Worm (Caenorhabditis elegans) whole organism, L2 larva: ENCODE results near the gene F10E9.4.

ENCODE experiments used
- C34F6.9 ChIP-seq: fragments of 150-350 bp; optimal IDR thresholded peaks from 2 replicates; lab custom pipeline; 2014; ENCODE audit warnings: missing biosample characterization, missing genetic modification characterization
- F13H6.1 ChIP-seq: sonication (generic microtip); optimal IDR thresholded peaks from 2 replicates; lab custom pipeline; 2016; ENCODE audit warnings: missing genetic modification characterization, missing compliant biosample characterization
- Y55F3AM.14 ChIP-seq: fragments of 200-800 bp; sonication (Bioruptor generic); optimal IDR thresholded peaks from 2 replicates; lab custom pipeline; 2018; ENCODE audit warnings: mild to moderate bottlenecking, missing genetic modification characterization, missing compliant biosample characterization
- ZK546.5 ChIP-seq: sonication (generic microtip); optimal IDR thresholded peaks from 2 replicates; lab custom pipeline; 2017; ENCODE audit warnings: missing biosample characterization, missing genetic modification characterization
- aly-2 ChIP-seq: fragments of 150-350 bp; optimal IDR thresholded peaks from 2 replicates; lab custom pipeline; 2014; ENCODE audit warnings: missing biosample characterization, missing genetic modification characterization
- ama-1 ChIP-seq: fragments of 150-350 bp; optimal IDR thresholded peaks from 2 replicates; lab custom pipeline; 2018; ENCODE audit warnings: inconsistent platforms
- blmp-1 ChIP-seq: sonication (generic microtip); optimal IDR thresholded peaks from 2 replicates; lab custom pipeline; 2017; ENCODE audit warnings: missing genetic modification characterization, mild to moderate bottlenecking, missing compliant biosample characterization, antibody characterized with exemption, moderate library complexity; ENCODE audit not compliant: insufficient read depth
- ceh-16 ChIP-seq: fragments of 150-350 bp; optimal IDR thresholded peaks from 2 replicates; lab custom pipeline; 2014; ENCODE audit warnings: missing biosample characterization, missing genetic modification characterization
- crh-2 ChIP-seq: sonication (generic microtip); optimal IDR thresholded peaks from 2 replicates; lab custom pipeline; 2017; ENCODE audit warnings: missing biosample characterization, missing genetic modification characterization
- elt-3 ChIP-seq: sonication (generic microtip); optimal IDR thresholded peaks from 2 replicates; lab custom pipeline; 2017; ENCODE audit warnings: missing biosample characterization, missing genetic modification characterization
- fos-1 ChIP-seq: fragments of 150-350 bp; optimal IDR thresholded peaks from 2 replicates; lab custom pipeline; 2014; ENCODE audit warnings: missing biosample characterization, missing genetic modification characterization
- lin-11 ChIP-seq: fragments of 150-350 bp; sonication (generic microtip); optimal IDR thresholded peaks from 2 replicates; lab custom pipeline; 2014; ENCODE audit warnings: missing biosample characterization, missing genetic modification characterization, inconsistent platforms, mixed read lengths
- lin-13 ChIP-seq: fragments of 150-350 bp; optimal IDR thresholded peaks from 2 replicates; lab custom pipeline; 2014; ENCODE audit warnings: missing biosample characterization, missing genetic modification reagents, missing genetic modification characterization
- lsy-2 ChIP-seq, 2 experiments: fragments of 150-350 bp in 1 of 2; sonication (generic microtip) in 1 of 2; optimal IDR thresholded peaks; 2 replicates each; lab custom pipeline; 2014 to 2017; ENCODE audit warnings: missing biosample characterization in 2 of 2, missing genetic modification characterization in 2 of 2
- mab-5 ChIP-seq: fragments of 150-350 bp; optimal IDR thresholded peaks from 2 replicates; lab custom pipeline; 2014; ENCODE audit warnings: missing biosample characterization, missing genetic modification characterization
- mdl-1 ChIP-seq, 2 experiments: fragments of 150-350 bp in 1 of 2; sonication (generic microtip) in 1 of 2; optimal IDR thresholded peaks; 2 replicates each; lab custom pipeline; 2017; ENCODE audit warnings: missing biosample characterization in 2 of 2, missing genetic modification characterization in 2 of 2
- nhr-11 ChIP-seq: fragments of 150-350 bp; optimal IDR thresholded peaks from 2 replicates; lab custom pipeline; 2014; ENCODE audit warnings: missing biosample characterization, missing genetic modification characterization
- nhr-12 ChIP-seq: fragments of 150-350 bp; optimal IDR thresholded peaks from 2 replicates; lab custom pipeline; 2014; ENCODE audit warnings: missing biosample characterization, missing genetic modification characterization
- nhr-129 ChIP-seq: fragments of 150-350 bp; optimal IDR thresholded peaks from 2 replicates; lab custom pipeline; 2014; ENCODE audit warnings: missing biosample characterization, missing genetic modification characterization
- nhr-21 ChIP-seq: fragments of 150-350 bp; optimal IDR thresholded peaks from 2 replicates; lab custom pipeline; 2014; ENCODE audit warnings: missing biosample characterization, missing genetic modification characterization
- nhr-237 ChIP-seq: fragments of 150-350 bp; optimal IDR thresholded peaks from 2 replicates; lab custom pipeline; 2014; ENCODE audit warnings: missing biosample characterization, missing genetic modification characterization
- nhr-25 ChIP-seq: fragments of 150-350 bp; sonication (generic microtip); optimal IDR thresholded peaks from 3 replicates; lab custom pipeline; 2014; ENCODE audit warnings: missing biosample characterization, missing genetic modification characterization
- sem-4 ChIP-seq: fragments of 150-350 bp; optimal IDR thresholded peaks from 2 replicates; lab custom pipeline; 2014; ENCODE audit warnings: missing biosample characterization, missing genetic modification reagents, missing genetic modification characterization
- sma-3 ChIP-seq: sonication (generic microtip); optimal IDR thresholded peaks from 2 replicates; lab custom pipeline; 2016; ENCODE audit warnings: missing genetic modification reagents, missing genetic modification characterization, missing compliant biosample characterization
- sma-9 ChIP-seq, 2 experiments: fragments of 150-350 bp in 1 of 2; sonication (generic microtip) in 1 of 2; optimal IDR thresholded peaks; 2 replicates each; lab custom pipeline; 2014 to 2016; ENCODE audit warnings: missing genetic modification characterization in 2 of 2, mild to moderate bottlenecking in 1 of 2, missing biosample characterization in 1 of 2, missing compliant biosample characterization in 1 of 2, missing genetic modification reagents in 1 of 2, moderate library complexity in 1 of 2
- snpc-4 ChIP-seq: fragments of 150-350 bp; optimal IDR thresholded peaks from 2 replicates; lab custom pipeline; 2014; ENCODE audit warnings: missing biosample characterization, missing genetic modification characterization
- unc-55 ChIP-seq: fragments of 150-350 bp; sonication (generic microtip); optimal IDR thresholded peaks from 3 replicates; lab custom pipeline; 2014; ENCODE audit warnings: missing biosample characterization, missing genetic modification reagents, missing genetic modification characterization
- unc-62 ChIP-seq: fragments of 150-350 bp; optimal IDR thresholded peaks from 2 replicates; lab custom pipeline; 2014; ENCODE audit warnings: missing biosample characterization, missing genetic modification reagents, missing genetic modification characterization
- zag-1 ChIP-seq: fragments of 150-350 bp; optimal IDR thresholded peaks from 2 replicates; lab custom pipeline; 2014; ENCODE audit warnings: missing biosample characterization, missing genetic modification characterization
- ztf-4 ChIP-seq: fragments of 150-350 bp; optimal IDR thresholded peaks from 2 replicates; lab custom pipeline; 2014; ENCODE audit warnings: missing biosample characterization, missing genetic modification characterization

F10E9.4 gene

DNA sequence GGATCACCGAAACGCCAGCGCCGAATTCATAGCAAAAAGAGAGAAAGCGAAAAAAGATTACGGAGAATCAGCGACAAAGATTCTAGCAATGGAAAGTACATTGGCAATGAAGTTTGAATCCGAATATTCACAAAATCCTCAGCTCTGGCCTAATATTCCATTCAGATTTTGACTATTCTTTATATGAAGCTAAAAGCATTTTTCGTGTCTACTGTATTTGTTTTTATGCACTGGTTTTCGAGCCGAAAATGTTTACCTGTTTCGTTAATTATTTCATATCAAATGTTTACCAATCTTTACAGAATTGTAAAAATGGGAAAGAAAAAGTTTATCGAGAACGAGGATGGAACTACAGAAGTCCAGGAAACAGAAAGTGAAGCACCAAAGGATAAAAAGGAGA, at the start of gene F10E9.4:
Gene F10E9.4, plus strand, starts transcription at position 301 of the 400 bp plus-strand sequence.
- TF ChIP-seq ceh-16 (tag; lab: Kevin White, UChicago) (no peak), ztf-4 (tag; lab: Kevin White, UChicago) (no peak), aly-2 (tag; lab: Kevin White, UChicago) (no peak), nhr-11 (tag; lab: Kevin White, UChicago) (no peak), lin-11 (tag; lab: Kevin White, UChicago) (no peak), nhr-25 (tag; lab: Kevin White, UChicago) (no peak), nhr-12 (no peak), mdl-1 (tag; optimal IDR thresholded peaks at IDR 0.05; lab: Kevin White, UChicago) (no peak), sma-9 (GFP tag; optimal IDR thresholded peaks at IDR 0.05; lab: Kevin White, UChicago) (no peak), sma-9 (tag; optimal IDR thresholded peaks at IDR 0.05; lab: Kevin White, UChicago) (no peak), sem-4 (no peak), F13H6.1 (tag; lab: Kevin White, UChicago) (no peak), elt-3 (tag; lab: Kevin White, UChicago) (no peak)

DNA sequence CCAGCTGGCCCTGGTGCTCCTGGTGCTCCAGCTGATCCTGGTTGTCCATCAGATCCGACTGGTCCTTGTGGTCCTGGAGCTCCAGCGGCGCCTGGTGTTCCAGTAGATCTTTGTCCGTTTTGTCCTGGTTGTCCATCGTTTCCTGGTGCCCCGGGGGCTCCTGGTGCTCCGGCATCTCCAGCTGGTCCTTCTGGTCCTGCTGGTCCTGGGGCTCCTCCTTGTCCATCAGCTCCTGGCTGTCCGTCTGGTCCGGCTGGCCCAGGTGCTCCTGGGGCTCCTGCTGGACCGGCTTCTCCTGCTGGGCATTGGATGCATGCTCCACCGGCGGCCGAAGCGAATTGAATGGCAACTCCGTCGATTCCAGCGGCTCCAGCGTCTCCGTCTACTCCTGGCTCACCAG, 45.7 kb upstream of the F10E9.4 start:
- no peak for TF ChIP-seq nhr-129 (tag; lab: Kevin White, UChicago)
- TF ChIP-seq lin-13 (GFP tag; lab: Kevin White, UChicago), result no peak
- TF ChIP-seq sem-4, result no peak
- no peak for TF ChIP-seq unc-62 (GFP tag; lab: Kevin White, UChicago)
- no peak for TF ChIP-seq nhr-21 (tag; lab: Kevin White, UChicago)
- no peak for TF ChIP-seq F13H6.1 (tag; lab: Kevin White, UChicago)
- no peak for TF ChIP-seq snpc-4
- no peak for TF ChIP-seq ceh-16 (tag; lab: Kevin White, UChicago)

DNA sequence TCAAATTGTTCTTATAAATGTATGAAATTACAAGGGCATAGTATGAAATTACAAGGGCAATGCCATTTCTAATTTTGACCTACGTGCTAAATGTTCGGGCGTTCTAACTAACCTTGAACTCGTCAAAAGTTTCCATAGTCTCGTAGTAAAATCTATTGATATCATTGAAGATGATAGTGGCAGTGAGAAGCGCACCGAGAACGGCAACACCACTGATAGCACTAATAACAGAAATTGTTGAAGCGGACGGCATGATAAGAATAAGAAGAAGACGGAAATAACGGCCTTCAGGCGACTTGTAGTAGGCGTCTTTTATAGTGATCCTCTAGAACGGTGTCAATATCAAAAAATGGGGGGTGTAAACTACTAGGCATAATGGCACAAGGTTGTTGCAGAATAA, 45.0 kb upstream of the F10E9.4 start, which contains the start of gene col-91:
Gene col-91, minus strand, starts transcription at position 288 of the 400 bp plus-strand sequence.
- peak; percentile 1 for TF ChIP-seq nhr-21 (tag; lab: Kevin White, UChicago)
- peak; percentile 16 for TF ChIP-seq nhr-25 (tag; lab: Kevin White, UChicago)
- TF ChIP-seq fos-1 (tag; lab: Kevin White, UChicago), result no peak
- no peak for TF ChIP-seq Y55F3AM.14 (GFP tag; lab: Kevin White, UChicago)
- TF ChIP-seq nhr-237, result no peak

ce11 chrIII:8265753-8266152, 42.6 kb upstream of the F10E9.4 start, which contains the start of gene mrps-9:
Gene mrps-9 (plus strand): TSS chrIII:8266062.
- TF ChIP-seq unc-55 (GFP tag; lab: Kevin White, UChicago), result peak; percentile 53
- no peak for TF ChIP-seq lin-11 (tag; lab: Kevin White, UChicago)
- no peak for TF ChIP-seq snpc-4
- TF ChIP-seq ZK546.5 (tag; lab: Kevin White, UChicago), result no peak
- TF ChIP-seq sma-3 (GFP tag; lab: Kevin White, UChicago), result no peak
- TF ChIP-seq sma-9 (GFP tag; optimal IDR thresholded peaks at IDR 0.05; lab: Kevin White, UChicago), result no peak
- TF ChIP-seq sma-9 (tag; optimal IDR thresholded peaks at IDR 0.05; lab: Kevin White, UChicago), result no peak
- peak; percentile 8 for TF ChIP-seq crh-2 (tag; lab: Kevin White, UChicago)
- no peak for TF ChIP-seq lin-13 (GFP tag; lab: Kevin White, UChicago)
- no peak for TF ChIP-seq mab-5
- no peak for TF ChIP-seq ama-1 (lab: Kevin White, UChicago)
- peak; percentile 29 for TF ChIP-seq blmp-1 (tag; lab: Kevin White, UChicago)
- TF ChIP-seq zag-1 (tag; lab: Kevin White, UChicago), result no peak
- TF ChIP-seq, all 48 proteins: peak for 3

DNA sequence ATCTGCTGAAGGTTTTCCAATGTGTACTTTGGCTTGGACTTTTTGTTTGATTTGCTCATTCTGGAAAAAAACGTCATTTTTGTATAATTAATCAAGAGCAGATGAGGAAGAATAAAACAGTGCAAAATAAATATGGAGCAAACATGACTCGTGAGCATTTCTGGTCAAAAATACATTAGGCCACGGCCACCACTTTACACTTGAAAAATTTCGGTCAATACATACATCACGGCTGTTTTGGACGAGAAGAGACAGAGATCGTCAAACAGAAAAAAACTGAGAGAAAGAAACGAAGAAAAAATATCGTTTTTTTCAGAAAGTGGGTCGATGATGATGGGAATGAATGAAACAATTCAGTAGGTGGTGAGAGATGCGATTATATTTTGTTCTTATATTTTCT, 40.0 kb upstream of the F10E9.4 start, which contains the start of the genes F09G8.7 and crn-7:
Gene F09G8.7, minus strand, starts transcription at position 60 of the 400 bp plus-strand sequence.
Gene crn-7, plus strand, starts transcription at position 236 of the 400 bp plus-strand sequence.
- TF ChIP-seq lsy-2 (tag; optimal IDR thresholded peaks at IDR 0.05; lab: Kevin White, UChicago) (peak in 1 of 2 experiments; percentile 47), fos-1 (tag; lab: Kevin White, UChicago) (peak; percentile 20), unc-55 (GFP tag; lab: Kevin White, UChicago) (peak; percentile 8), ama-1 (lab: Kevin White, UChicago) (no peak), C34F6.9 (tag; lab: Kevin White, UChicago) (peak; percentile 64), nhr-129 (tag; lab: Kevin White, UChicago) (peak; percentile 51)
- TF ChIP-seq, all 48 proteins: peak for 5
